Fruit fly (Drosophila melanogaster) whole organism, embryonic: ENCODE measurements around the gene Pis.

Experiments used
- Adf1 ChIP-seq: fragments of 200-800 bp; sonication (Bioruptor generic); IDR thresholded peaks from 2 replicates; pipeline ENCODE4 v1.3.6; 2022; ENCODE audit warnings: missing biosample characterization, missing genetic modification characterization
- CG10321 ChIP-seq: fragments of 200-800 bp; sonication (Bioruptor generic); IDR thresholded peaks from 2 replicates; pipeline ENCODE4 v1.3.6; 2022; ENCODE audit warnings: missing biosample characterization, missing genetic modification characterization
- CG12155 ChIP-seq: fragments of 200-800 bp; sonication (Bioruptor generic); optimal IDR thresholded peaks from 3 replicates; lab custom pipeline; 2016; ENCODE audit warnings: missing biosample characterization, missing genetic modification characterization
- CG1233 ChIP-seq: fragments of 200-800 bp; sonication (Bioruptor generic); optimal IDR thresholded peaks from 4 replicates; lab custom pipeline; 2018; ENCODE audit warnings: missing biosample characterization, mild to moderate bottlenecking, missing genetic modification characterization
- CG12391 ChIP-seq: fragments of 200-800 bp; sonication (Bioruptor generic); optimal IDR thresholded peaks from 3 replicates; lab custom pipeline; 2018; ENCODE audit warnings: missing biosample characterization, mild to moderate bottlenecking, missing genetic modification characterization, moderate library complexity
- CG12744 ChIP-seq: fragments of 200-800 bp; sonication (Bioruptor generic); optimal IDR thresholded peaks from 2 replicates; lab custom pipeline; 2016; ENCODE audit warnings: missing biosample characterization, missing genetic modification characterization
- CG15479 ChIP-seq: fragments of 200-800 bp; sonication (Bioruptor generic); optimal IDR thresholded peaks from 3 replicates; lab custom pipeline; 2019; ENCODE audit warnings: missing biosample characterization, mild to moderate bottlenecking, missing genetic modification characterization, moderate library complexity
- CG16779 ChIP-seq: fragments of 200-800 bp; sonication (Bioruptor generic); IDR thresholded peaks from 2 replicates; pipeline ENCODE4 v1.3.6; 2022; ENCODE audit warnings: missing biosample characterization, missing genetic modification characterization
- CG17612 ChIP-seq: fragments of 200-800 bp; sonication (Bioruptor generic); IDR thresholded peaks from 2 replicates; pipeline ENCODE4 v1.3.6; 2022; ENCODE audit warnings: missing biosample characterization, missing genetic modification characterization
- CG17829 ChIP-seq: fragments of 200-800 bp; optimal IDR thresholded peaks from 2 replicates; lab custom pipeline; 2019; ENCODE audit warnings: missing biosample characterization, mild to moderate bottlenecking, missing genetic modification characterization, moderate library complexity
- CG1832 ChIP-seq: fragments of 200-800 bp; sonication (Bioruptor generic); optimal IDR thresholded peaks from 2 replicates; lab custom pipeline; 2017; ENCODE audit warnings: missing biosample characterization, mild to moderate bottlenecking, missing genetic modification characterization, inconsistent platforms
- CG18476 ChIP-seq: fragments of 200-800 bp; sonication (Bioruptor generic); optimal IDR thresholded peaks from 2 replicates; lab custom pipeline; 2016; ENCODE audit warnings: missing biosample characterization, mild to moderate bottlenecking, missing genetic modification characterization
- CG30020 ChIP-seq: fragments of 200-800 bp; optimal IDR thresholded peaks from 2 replicates; lab custom pipeline; 2019; ENCODE audit warnings: missing biosample characterization, mild to moderate bottlenecking, missing genetic modification characterization, moderate library complexity
- CG4707 ChIP-seq: fragments of 200-800 bp; sonication (Bioruptor generic); optimal IDR thresholded peaks from 2 replicates; lab custom pipeline; 2018; ENCODE audit warnings: missing biosample characterization, mild to moderate bottlenecking, missing genetic modification characterization, moderate library complexity
- CG6791 ChIP-seq: fragments of 200-800 bp; sonication (Bioruptor generic); IDR thresholded peaks from 3 replicates; pipeline ENCODE4 v1.3.6; 2022; ENCODE audit warnings: missing biosample characterization, missing genetic modification characterization; ENCODE audit not compliant: partially characterized antibody
- CG7839 ChIP-seq: fragments of 200-800 bp; sonication (Bioruptor generic); optimal IDR thresholded peaks from 3 replicates; lab custom pipeline; 2018; ENCODE audit warnings: missing biosample characterization, mild to moderate bottlenecking, missing genetic modification characterization, moderate library complexity
- CG7987 ChIP-seq: fragments of 200-800 bp; sonication (Bioruptor generic); optimal IDR thresholded peaks from 2 replicates; lab custom pipeline; 2018; ENCODE audit warnings: missing biosample characterization, mild to moderate bottlenecking, missing genetic modification characterization, moderate library complexity
- CG9215 ChIP-seq: fragments of 200-800 bp; sonication (Bioruptor generic); IDR thresholded peaks from 2 replicates; pipeline ENCODE4 v1.3.6; 2022; ENCODE audit warnings: missing biosample characterization, missing genetic modification characterization
- CG9727 ChIP-seq: fragments of 200-800 bp; sonication (Bioruptor generic); optimal IDR thresholded peaks from 3 replicates; lab custom pipeline; 2017; ENCODE audit warnings: missing biosample characterization, mild to moderate bottlenecking, missing genetic modification characterization
- CG9932 ChIP-seq: fragments of 200-800 bp; sonication (Bioruptor generic); IDR thresholded peaks from 2 replicates; pipeline ENCODE4 v1.3.6; 2022; ENCODE audit warnings: missing biosample characterization, missing genetic modification characterization
- CoRest ChIP-seq: fragments of 200-800 bp; sonication (Bioruptor generic); optimal IDR thresholded peaks from 3 replicates; lab custom pipeline; 2018; ENCODE audit warnings: missing biosample characterization, mild to moderate bottlenecking, missing genetic modification characterization, moderate library complexity
- Dbx ChIP-seq: fragments of 200-800 bp; sonication (Bioruptor generic); IDR thresholded peaks from 3 replicates; pipeline ENCODE4 v1.3.6; 2022; ENCODE audit warnings: missing biosample characterization, missing genetic modification characterization
- Deaf1 ChIP-seq: fragments of 200-800 bp; optimal IDR thresholded peaks from 3 replicates; lab custom pipeline; 2019; ENCODE audit warnings: missing biosample characterization, mild to moderate bottlenecking, missing genetic modification characterization, moderate library complexity
- E2f1 ChIP-seq: fragments of 200-800 bp; sonication (Bioruptor generic); IDR thresholded peaks from 2 replicates; pipeline ENCODE4 v1.3.6; 2022; ENCODE audit warnings: missing biosample characterization, missing genetic modification characterization
- Hsf ChIP-seq: fragments of 200-800 bp; sonication (Bioruptor generic); optimal IDR thresholded peaks from 3 replicates; lab custom pipeline; 2016; ENCODE audit warnings: missing biosample characterization, missing genetic modification characterization
- Lpt ChIP-seq: fragments of >200 bp; optimal IDR thresholded peaks from 2 replicates; lab custom pipeline; 2018; ENCODE audit warnings: missing biosample characterization, missing genetic modification characterization
- Mes4 ChIP-seq: fragments of 200-800 bp; sonication (Bioruptor generic); optimal IDR thresholded peaks from 2 replicates; lab custom pipeline; 2016; ENCODE audit warnings: missing biosample characterization, missing genetic modification characterization
- Myb ChIP-seq: fragments of 200-800 bp; sonication (Bioruptor generic); optimal IDR thresholded peaks from 2 replicates; lab custom pipeline; 2016; ENCODE audit warnings: missing biosample characterization, missing genetic modification characterization
- Neu2 ChIP-seq: fragments of 200-800 bp; sonication (Bioruptor generic); optimal IDR thresholded peaks from 3 replicates; lab custom pipeline; 2016; ENCODE audit warnings: missing biosample characterization, missing genetic modification characterization, borderline replicate concordance
- Sox102F ChIP-seq: fragments of 200-800 bp; sonication (Bioruptor generic); optimal IDR thresholded peaks from 2 replicates; lab custom pipeline; 2018; ENCODE audit warnings: missing biosample characterization, mild to moderate bottlenecking, missing genetic modification characterization, moderate library complexity
- Xrp1 ChIP-seq: fragments of 200-800 bp; sonication (Bioruptor generic); IDR thresholded peaks from 2 replicates; pipeline ENCODE4 v1.3.6; 2022; ENCODE audit warnings: missing biosample characterization, missing genetic modification characterization
- cas ChIP-seq: fragments of 200-800 bp; sonication (Bioruptor generic); IDR thresholded peaks from 2 replicates; pipeline ENCODE4 v1.3.6; 2022; ENCODE audit warnings: missing biosample characterization, missing genetic modification characterization
- chm ChIP-seq: fragments of 200-800 bp; sonication (Bioruptor generic); IDR thresholded peaks from 2 replicates; pipeline ENCODE4 v1.3.6; 2022; ENCODE audit warnings: missing biosample characterization, missing genetic modification characterization
- dmrt11E ChIP-seq: fragments of 200-800 bp; sonication (Bioruptor generic); optimal IDR thresholded peaks from 3 replicates; lab custom pipeline; 2018; ENCODE audit warnings: missing biosample characterization, mild to moderate bottlenecking, missing genetic modification characterization, moderate library complexity
- emc ChIP-seq: fragments of 200-800 bp; sonication (Bioruptor generic); optimal IDR thresholded peaks from 2 replicates; lab custom pipeline; 2016; ENCODE audit warnings: missing biosample characterization, missing genetic modification characterization
- gfzf ChIP-seq: fragments of 200-800 bp; sonication (Bioruptor generic); optimal IDR thresholded peaks from 2 replicates; lab custom pipeline; 2016; ENCODE audit warnings: missing biosample characterization, mild to moderate bottlenecking, missing genetic modification characterization, moderate library complexity
- gsb-n ChIP-seq: fragments of 200-800 bp; sonication (Bioruptor generic); optimal IDR thresholded peaks from 3 replicates; lab custom pipeline; 2018; ENCODE audit warnings: missing biosample characterization, mild to moderate bottlenecking, missing genetic modification characterization
- ken ChIP-seq: fragments of 200-800 bp; sonication (Bioruptor generic); IDR thresholded peaks from 3 replicates; pipeline ENCODE4 v1.3.6; 2022; ENCODE audit warnings: missing biosample characterization, missing genetic modification characterization
- lab ChIP-seq: fragments of 200-800 bp; sonication (Bioruptor generic); optimal IDR thresholded peaks from 3 replicates; lab custom pipeline; 2017; ENCODE audit warnings: missing biosample characterization, missing genetic modification characterization, mild to moderate bottlenecking, moderate library complexity, missing genetic modification reagents
- maf-S ChIP-seq: fragments of 200-800 bp; sonication (Bioruptor generic); optimal IDR thresholded peaks from 2 replicates; lab custom pipeline; 2016; ENCODE audit warnings: missing biosample characterization, missing genetic modification characterization
- nerfin-2 ChIP-seq: fragments of 200-800 bp; sonication (Bioruptor generic); IDR thresholded peaks from 2 replicates; pipeline ENCODE4 v1.3.6; 2022; ENCODE audit warnings: missing biosample characterization, missing genetic modification characterization; ENCODE audit not compliant: partially characterized antibody
- onecut ChIP-seq: fragments of 200-800 bp; sonication (Bioruptor generic); IDR thresholded peaks from 2 replicates; pipeline ENCODE4 v1.3.6; 2022; ENCODE audit warnings: missing biosample characterization, missing genetic modification characterization
- pan ChIP-seq, 4 experiments: fragments of >200 bp in 3 of 4; fragments of 200-800 bp in 1 of 4; sonication (Bioruptor generic) in 1 of 4; optimal IDR thresholded peaks in 3 of 4; IDR thresholded peaks in 1 of 4; 2 replicates each; pipeline versions ENCODE4 v1.3.6 to Lab custom; 2017 to 2022; ENCODE audit warnings: missing biosample characterization in 2 of 4, missing genetic modification characterization in 2 of 4, mixed read lengths in 1 of 4
- rib ChIP-seq: fragments of 200-800 bp; sonication (Bioruptor generic); IDR thresholded peaks from 2 replicates; pipeline ENCODE4 v1.3.6; 2022; ENCODE audit warnings: missing biosample characterization, missing genetic modification characterization
- ro ChIP-seq: fragments of 200-800 bp; sonication (Bioruptor generic); IDR thresholded peaks from 2 replicates; pipeline ENCODE4 v1.3.6; 2022; ENCODE audit warnings: missing biosample characterization, missing genetic modification characterization
- sc ChIP-seq, 3 experiments: fragments of >200 bp in 2 of 3; fragments of 200-800 bp in 1 of 3; sonication (Bioruptor generic) in 1 of 3; optimal IDR thresholded peaks; 2 replicates in 2 of 3; 3 replicates in 1 of 3; lab custom pipeline; 2017; ENCODE audit warnings: mild to moderate bottlenecking in 1 of 3, missing biosample characterization in 1 of 3, missing genetic modification characterization in 1 of 3, missing genetic modification reagents in 1 of 3
- tx ChIP-seq: fragments of 200-800 bp; sonication (Bioruptor generic); optimal IDR thresholded peaks from 2 replicates; lab custom pipeline; 2016; ENCODE audit warnings: missing biosample characterization, missing genetic modification characterization
- vnd ChIP-seq: fragments of 200-800 bp; sonication (Bioruptor generic); IDR thresholded peaks from 3 replicates; pipeline ENCODE4 v1.3.6; 2022; ENCODE audit warnings: missing biosample characterization, missing genetic modification characterization; ENCODE audit not compliant: partially characterized antibody
- zfh2 ChIP-seq: fragments of 200-800 bp; sonication (Bioruptor generic); optimal IDR thresholded peaks from 2 replicates; lab custom pipeline; 2016; ENCODE audit warnings: missing biosample characterization, missing genetic modification characterization

Gene Pis

DNA sequence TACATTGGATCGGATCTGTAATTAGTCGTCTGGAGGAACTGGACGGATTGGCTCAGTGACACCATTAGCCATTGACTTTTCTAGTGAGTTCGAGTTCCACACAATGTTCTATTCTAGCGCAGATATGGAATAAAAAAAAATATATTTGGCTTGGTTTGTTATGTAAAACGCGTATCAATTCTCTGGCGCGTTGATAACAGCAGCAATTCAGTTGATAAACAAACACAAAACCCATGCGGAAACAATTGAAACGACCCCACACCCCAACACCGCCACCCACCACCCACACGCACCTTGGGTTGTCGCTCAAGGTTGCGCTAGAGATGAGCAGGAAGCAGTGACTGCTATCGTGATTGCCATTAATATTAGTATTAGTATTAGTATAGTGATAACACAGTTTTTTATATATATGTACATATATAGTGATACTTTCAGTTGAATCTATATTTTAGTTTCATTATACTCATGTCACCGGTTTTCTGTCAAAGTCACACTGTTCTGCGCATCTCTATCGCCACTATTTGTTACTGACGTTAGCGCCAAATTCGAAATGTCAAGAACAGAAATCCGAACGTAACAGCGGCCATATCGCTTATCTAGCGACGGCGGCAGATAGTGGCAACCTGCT, 5.9 kb downstream of the Pis start (continued):
- TF ChIP-seq pan (optimal IDR thresholded peaks at IDR 0.05; lab: Kevin White, UChicago) = no peak
- peak in 1 of 2 experiments; percentile 96 for TF ChIP-seq pan (GFP tag; optimal IDR thresholded peaks at IDR 0.05 in 1 of 2, IDR thresholded peaks at IDR 0.05 in 1 of 2)
- TF ChIP-seq gfzf (GFP tag; lab: Kevin White, UChicago) = no peak
- TF ChIP-seq E2f1 (GFP tag; lab: Robert Waterston, UW) = peak; percentile 93
- TF ChIP-seq Mes4 = no peak
- TF ChIP-seq rib = peak; percentile 93
- TF ChIP-seq CG17612 = peak; percentile 75
- TF ChIP-seq CG15479 (GFP tag; lab: Kevin White, UChicago) = no peak
- no peak for TF ChIP-seq CG1832 (GFP tag; lab: Kevin White, UChicago)
- TF ChIP-seq gsb-n (tag; lab: Kevin White, UChicago) = peak; percentile 81
- peak; percentile 76 for TF ChIP-seq Deaf1 (tag; lab: Kevin White, UChicago)
- TF ChIP-seq Lpt (GFP tag; lab: Kevin White, UChicago) = no peak
- peak; percentile 92 for TF ChIP-seq cas (GFP tag; lab: Robert Waterston, UW)
- peak; percentile 98 for TF ChIP-seq lab (GFP tag; lab: Kevin White, UChicago)
- TF ChIP-seq CG9727 (GFP tag; lab: Kevin White, UChicago) = peak; percentile 92
- TF ChIP-seq nerfin-2 (GFP tag; lab: Robert Waterston, UW) = no peak
- peak; percentile 77 for TF ChIP-seq zfh2 (GFP tag; lab: Kevin White, UChicago)
- TF ChIP-seq CG6791 = no peak
- TF ChIP-seq sc (optimal IDR thresholded peaks at IDR 0.05; lab: Kevin White, UChicago) = no peak
- TF ChIP-seq sc (GFP tag; optimal IDR thresholded peaks at IDR 0.05; lab: Kevin White, UChicago) = peak; percentile 72
- TF ChIP-seq CG9215 (GFP tag; lab: Robert Waterston, UW) = peak; percentile 89
- TF ChIP-seq ro (GFP tag; lab: Robert Waterston, UW) = peak; percentile 77
- peak; percentile 91 for TF ChIP-seq Sox102F (GFP tag; lab: Kevin White, UChicago)
- peak; percentile 90 for TF ChIP-seq CG12155 (GFP tag; lab: Kevin White, UChicago)
- TF ChIP-seq CG1233 (GFP tag; lab: Kevin White, UChicago) = peak; percentile 88
- TF ChIP-seq Dbx = peak; percentile 97
- TF ChIP-seq ken = peak; percentile 94
- TF ChIP-seq onecut (GFP tag; lab: Robert Waterston, UW) = peak; percentile 76
- peak; percentile 44; the same call in 1 of the 2 replicates for TF ChIP-seq CG10321 (GFP tag; lab: Robert Waterston, UW)
- TF ChIP-seq Myb (GFP tag; lab: Kevin White, UChicago) = no peak
- TF ChIP-seq CG18476 (GFP tag; lab: Kevin White, UChicago) = peak; percentile 76
- peak; percentile 84 for TF ChIP-seq Hsf (GFP tag; lab: Kevin White, UChicago)
- peak; percentile 89 for TF ChIP-seq CG17829 (tag; lab: Kevin White, UChicago)
- no peak for TF ChIP-seq emc
- TF ChIP-seq CG7839 = peak; percentile 96
- TF ChIP-seq CG12744 (GFP tag; lab: Kevin White, UChicago) = no peak
- TF ChIP-seq dmrt11E = peak; percentile 74
- TF ChIP-seq Adf1 (GFP tag; lab: Robert Waterston, UW) = peak; percentile 75
- TF ChIP-seq CG30020 = peak; percentile 36
- TF ChIP-seq vnd (GFP tag; lab: Robert Waterston, UW) = no peak
- TF ChIP-seq chm (GFP tag; lab: Robert Waterston, UW) = peak; percentile 92
- TF ChIP-seq CG7987 (GFP tag; lab: Kevin White, UChicago) = peak; percentile 83
- peak; percentile 92 for TF ChIP-seq CoRest (tag; lab: Kevin White, UChicago)
- TF ChIP-seq tx = no peak
- TF ChIP-seq CG9932 (GFP tag; lab: Robert Waterston, UW) = peak; percentile 97
- TF ChIP-seq CG16779 (GFP tag; lab: Robert Waterston, UW) = peak; percentile 90
- TF ChIP-seq CG4707 (GFP tag; lab: Kevin White, UChicago) = no peak
- TF ChIP-seq Xrp1 (GFP tag; lab: Robert Waterston, UW) = peak; percentile 96
- TF ChIP-seq Neu2 (GFP tag; lab: Kevin White, UChicago) = no peak
- TF ChIP-seq CG12391 (tag; lab: Kevin White, UChicago) = peak; percentile 93
- no peak for TF ChIP-seq maf-S
